Worm (Caenorhabditis elegans): Measurements from ENCODE around the gene B0280.7.

DNA sequence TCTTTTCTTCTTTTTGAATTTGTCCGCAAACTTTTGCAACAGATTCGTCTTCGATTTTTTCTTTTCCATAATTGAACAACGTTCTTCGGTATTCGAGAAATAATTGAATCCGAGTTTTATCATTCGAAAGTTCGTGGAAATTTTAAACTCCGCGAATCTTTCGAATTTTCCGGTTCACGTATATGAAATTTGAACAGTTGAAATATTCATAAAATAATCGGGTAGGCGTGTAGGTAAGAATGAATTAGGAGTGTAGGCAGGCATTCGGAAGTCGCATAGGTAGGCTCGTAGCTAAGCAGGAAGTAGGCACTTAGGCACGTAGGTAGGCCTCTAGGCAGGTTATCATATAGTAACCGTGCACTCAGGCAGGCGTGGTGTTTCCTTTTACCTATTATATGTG, 26.5 kb upstream of the B0280.7 start, which contains the start of gene B0280.11:
- TF ChIP-seq dao-5 (tag; optimal IDR thresholded peaks at IDR 0.05) = no peak
- no peak for TF ChIP-seq him-1 (tag; optimal IDR thresholded peaks at IDR 0.05)
